In genomic region chrX:5754837-5755828, dm6 we compare ENCODE assay signal across 5 fruit fly cellular contexts.
TF ChIP-seq lines count a peak whose summit lies in the region.

lin-52 (minus strand) TSS chrX:5754958.
CG15771 (plus strand) TSS chrX:5755574.

TF ChIP-seq in whole organism, adult, 20 proteins besides CTCF, POLR2A, EP300 and RAD21 (continued from another document):
- TF ChIP-seq CG1620 (GFP tag; optimal IDR thresholded peaks at IDR 0.05; lab: Kevin White, UChicago) (peak; percentile 92), CG12768 (GFP tag; optimal IDR thresholded peaks at IDR 0.05; lab: Kevin White, UChicago) (peak; percentile 95), CG7045 (GFP tag; optimal IDR thresholded peaks at IDR 0.05; lab: Kevin White, UChicago) (peak; percentile 94)

TF ChIP-seq in whole organism, embryonic, 481 proteins besides CTCF, POLR2A, EP300 and RAD21 (continued from another document and continues in another):
- TF ChIP-seq lola (GFP tag; optimal IDR thresholded peaks at IDR 0.05; lab: Kevin White, UChicago) = peak in 1 of 3 experiments; percentile 92
- TF ChIP-seq HmgD (GFP tag; optimal IDR thresholded peaks at IDR 0.05; lab: Kevin White, UChicago) = peak; percentile 43
- peak; percentile 95 for TF ChIP-seq Max (GFP tag; optimal IDR thresholded peaks at IDR 0.05; lab: Kevin White, UChicago)
- TF ChIP-seq CG7271 (tag; optimal IDR thresholded peaks at IDR 0.05; lab: Kevin White, UChicago) = no peak
- peak; percentile 91 for TF ChIP-seq Six4 (GFP tag; optimal IDR thresholded peaks at IDR 0.05; lab: Kevin White, UChicago)
- no peak for TF ChIP-seq fru (optimal IDR thresholded peaks at IDR 0.05; lab: Kevin White, UChicago)
- TF ChIP-seq CG4424 (GFP tag; optimal IDR thresholded peaks at IDR 0.05; lab: Kevin White, UChicago) = peak; percentile 92
- TF ChIP-seq twi (tag; optimal IDR thresholded peaks at IDR 0.05; lab: Kevin White, UChicago) = peak; percentile 91
- peak; percentile 91 for TF ChIP-seq jigr1 (GFP tag; IDR thresholded peaks at IDR 0.05; lab: Robert Waterston, UW)
- TF ChIP-seq CG10321 (GFP tag; IDR thresholded peaks at IDR 0.05; lab: Robert Waterston, UW) = peak; percentile 90
- peak; percentile 88; the same call in 2 of the 4 replicates for TF ChIP-seq chinmo (GFP tag; IDR thresholded peaks at IDR 0.05; lab: Robert Waterston, UW; ENCODE audit: partially characterized antibody)
- peak; percentile 92 for TF ChIP-seq CG12104 (GFP tag; optimal IDR thresholded peaks at IDR 0.05; lab: Kevin White, UChicago)
- peak; percentile 96 for TF ChIP-seq CG9215 (GFP tag; IDR thresholded peaks at IDR 0.05; lab: Robert Waterston, UW)
- TF ChIP-seq fd96Cb (tag; optimal IDR thresholded peaks at IDR 0.05; lab: Kevin White, UChicago) = peak; percentile 92
- peak; percentile 96 for TF ChIP-seq CG8924 (tag; optimal IDR thresholded peaks at IDR 0.05; lab: Kevin White, UChicago)
- TF ChIP-seq CrebB (tag; optimal IDR thresholded peaks at IDR 0.05; lab: Kevin White, UChicago) = peak; percentile 88
- peak; percentile 74 for TF ChIP-seq MBD-R2 (GFP tag; IDR thresholded peaks at IDR 0.05; lab: Robert Waterston, UW)
- TF ChIP-seq CG10979 (tag; optimal IDR thresholded peaks at IDR 0.05; lab: Kevin White, UChicago) = peak; percentile 94
- TF ChIP-seq D (optimal IDR thresholded peaks at IDR 0.05; lab: Kevin White, UChicago) = no peak
- TF ChIP-seq D (GFP tag; optimal IDR thresholded peaks at IDR 0.05; lab: Kevin White, UChicago) = peak; percentile 94
- TF ChIP-seq luna (GFP tag; optimal IDR thresholded peaks at IDR 0.05; lab: Kevin White, UChicago) = no peak
- peak; percentile 97 for TF ChIP-seq Atf6 (GFP tag; IDR thresholded peaks at IDR 0.05; lab: Robert Waterston, UW)
- TF ChIP-seq CG1603 (tag; optimal IDR thresholded peaks at IDR 0.05; lab: Kevin White, UChicago) = peak; percentile 85
- TF ChIP-seq grau (tag; optimal IDR thresholded peaks at IDR 0.05; lab: Kevin White, UChicago) = peak; percentile 95
- TF ChIP-seq CG11456 (GFP tag; IDR thresholded peaks at IDR 0.05; lab: Robert Waterston, UW) = peak; percentile 93
- no peak for TF ChIP-seq Tbp (GFP tag; optimal IDR thresholded peaks at IDR 0.05; lab: Kevin White, UChicago)
- peak; percentile 94 for TF ChIP-seq ara (GFP tag; IDR thresholded peaks at IDR 0.05; lab: Robert Waterston, UW)
- peak; percentile 92 for TF ChIP-seq tin (GFP tag; optimal IDR thresholded peaks at IDR 0.05; lab: Kevin White, UChicago)
- TF ChIP-seq Mad (GFP tag; optimal IDR thresholded peaks at IDR 0.05; lab: Kevin White, UChicago) = peak; percentile 82
- TF ChIP-seq ato (GFP tag; IDR thresholded peaks at IDR 0.05; lab: Robert Waterston, UW; ENCODE audit: partially characterized antibody) = 0 out of 2 replicates have a peak, but pooled peaks have one; percentile 32
- peak; percentile 38 for TF ChIP-seq CG12744 (GFP tag; optimal IDR thresholded peaks at IDR 0.05; lab: Kevin White, UChicago)

TF ChIP-seq in whole organism, prepupa, 60 proteins besides CTCF, POLR2A, EP300 and RAD21 (continued from another document and continues in another):
- TF ChIP-seq cyc (GFP tag; optimal IDR thresholded peaks at IDR 0.05; lab: Kevin White, UChicago) (peak; percentile 92), CG6792 (GFP tag; optimal IDR thresholded peaks at IDR 0.05; lab: Kevin White, UChicago) (peak; percentile 96), Sox14 (GFP tag; optimal IDR thresholded peaks at IDR 0.05; lab: Kevin White, UChicago) (peak; percentile 91), spab (GFP tag; optimal IDR thresholded peaks at IDR 0.05; lab: Kevin White, UChicago) (peak; percentile 93), fd85E (GFP tag; optimal IDR thresholded peaks at IDR 0.05; lab: Kevin White, UChicago) (peak; percentile 89), pdm3 (GFP tag; optimal IDR thresholded peaks at IDR 0.05; lab: Kevin White, UChicago) (peak; percentile 96), Eip93F (GFP tag; optimal IDR thresholded peaks at IDR 0.05; lab: Kevin White, UChicago) (peak; percentile 94), CG11294 (GFP tag; IDR thresholded peaks at IDR 0.05; lab: Robert Waterston, UW) (peak; percentile 93), CG11762 (GFP tag; optimal IDR thresholded peaks at IDR 0.05; lab: Kevin White, UChicago; ENCODE audit: insufficient read depth) (peak; percentile 95), Eip75B (GFP tag; optimal IDR thresholded peaks at IDR 0.05; lab: Kevin White, UChicago) (peak; percentile 94), Gug (GFP tag; IDR thresholded peaks at IDR 0.05; lab: Robert Waterston, UW) (peak; percentile 95), Sox15 (GFP tag; optimal IDR thresholded peaks at IDR 0.05; lab: Kevin White, UChicago) (peak; percentile 95), CG6854 (GFP tag; optimal IDR thresholded peaks at IDR 0.05; lab: Kevin White, UChicago) (peak; percentile 96), ss (GFP tag; optimal IDR thresholded peaks at IDR 0.05; lab: Kevin White, UChicago) (peak; percentile 96 to 97), CG8319 (GFP tag; optimal IDR thresholded peaks at IDR 0.05; lab: Kevin White, UChicago) (peak; percentile 88), dsx (GFP tag; optimal IDR thresholded peaks at IDR 0.05; lab: Kevin White, UChicago; ENCODE audit: poor library complexity, severe bottlenecking) (peak; percentile 92), CG4318 (GFP tag; optimal IDR thresholded peaks at IDR 0.05; lab: Kevin White, UChicago) (peak; percentile 94), svp (GFP tag; lab: Kevin White, UChicago) (peak; percentile 97), fkh (GFP tag; optimal IDR thresholded peaks at IDR 0.05; lab: Kevin White, UChicago) (peak; percentile 98), Hr4 (GFP tag; optimal IDR thresholded peaks at IDR 0.05; lab: Kevin White, UChicago) (peak; percentile 93), CG31627 (GFP tag; optimal IDR thresholded peaks at IDR 0.05; lab: Kevin White, UChicago) (peak; percentile 92), lz (GFP tag; optimal IDR thresholded peaks at IDR 0.05; lab: Kevin White, UChicago) (peak; percentile 95), esn (GFP tag; optimal IDR thresholded peaks at IDR 0.05; lab: Kevin White, UChicago) (peak; percentile 96), CG16779 (tag; optimal IDR thresholded peaks at IDR 0.05; lab: Kevin White, UChicago) (peak; percentile 93), CG32006 (GFP tag; optimal IDR thresholded peaks at IDR 0.05; lab: Kevin White, UChicago) (peak; percentile 97), CG10631 (GFP tag; optimal IDR thresholded peaks at IDR 0.05; lab: Kevin White, UChicago) (peak; percentile 95), CG11902 (GFP tag; optimal IDR thresholded peaks at IDR 0.05; lab: Kevin White, UChicago) (peak; percentile 89), dac (GFP tag; optimal IDR thresholded peaks at IDR 0.05; lab: Kevin White, UChicago) (peak; percentile 96), CG8119 (GFP tag; IDR thresholded peaks at IDR 0.05; lab: Robert Waterston, UW) (peak; percentile 98), CG7368 (GFP tag; optimal IDR thresholded peaks at IDR 0.05; lab: Kevin White, UChicago) (peak; percentile 91), net (GFP tag; optimal IDR thresholded peaks at IDR 0.05; lab: Kevin White, UChicago) (peak; percentile 95), CG3032 (tag; optimal IDR thresholded peaks at IDR 0.05; lab: Kevin White, UChicago) (peak; percentile 96), CG15336 (GFP tag; IDR thresholded peaks at IDR 0.05; lab: Robert Waterston, UW) (peak; percentile 98)

TF ChIP-seq in whole organism, pupa, 21 proteins besides CTCF, POLR2A, EP300 and RAD21 (continued from another document):
- TF ChIP-seq CG8301 (tag; optimal IDR thresholded peaks at IDR 0.05; lab: Kevin White, UChicago) = peak; percentile 96

TF ChIP-seq in whole organism, wandering third instar larva, 38 proteins besides CTCF, POLR2A, EP300 and RAD21 (continued from another document):
- TF ChIP-seq psq (GFP tag; optimal IDR thresholded peaks at IDR 0.05; lab: Kevin White, UChicago) = peak; percentile 96
- no peak for TF ChIP-seq pan (optimal IDR thresholded peaks at IDR 0.05; lab: Kevin White, UChicago)
- peak; percentile 97 for TF ChIP-seq Sp1 (GFP tag; optimal IDR thresholded peaks at IDR 0.05; lab: Kevin White, UChicago)
- peak; percentile 90 for TF ChIP-seq sage (GFP tag; optimal IDR thresholded peaks at IDR 0.05; lab: Kevin White, UChicago)
- TF ChIP-seq dmrt93B (GFP tag; optimal IDR thresholded peaks at IDR 0.05; lab: Kevin White, UChicago) = peak; percentile 96
- peak; percentile 93 for TF ChIP-seq rgr (GFP tag; optimal IDR thresholded peaks at IDR 0.05; lab: Kevin White, UChicago)
- peak in 1 of 2 experiments; percentile 96 for TF ChIP-seq foxo (GFP tag; optimal IDR thresholded peaks at IDR 0.05; lab: Kevin White, UChicago)
- TF ChIP-seq Jra (GFP tag; optimal IDR thresholded peaks at IDR 0.05; lab: Kevin White, UChicago) = peak; percentile 81
- TF ChIP-seq Hr83 (GFP tag; optimal IDR thresholded peaks at IDR 0.05; lab: Kevin White, UChicago; ENCODE audit: poor library complexity, severe bottlenecking) = peak; percentile 95
- TF ChIP-seq usp (GFP tag; optimal IDR thresholded peaks at IDR 0.05; lab: Kevin White, UChicago) = no peak
- TF ChIP-seq CG9705 (GFP tag; optimal IDR thresholded peaks at IDR 0.05; lab: Kevin White, UChicago) = peak; percentile 95
- TF ChIP-seq woc (GFP tag; optimal IDR thresholded peaks at IDR 0.05; lab: Kevin White, UChicago) = peak; percentile 92
- TF ChIP-seq dsf (GFP tag; optimal IDR thresholded peaks at IDR 0.05; lab: Kevin White, UChicago; ENCODE audit: borderline replicate concordance) = peak; percentile 37
- peak; percentile 80 for TF ChIP-seq Dif (GFP tag; optimal IDR thresholded peaks at IDR 0.05; lab: Kevin White, UChicago; ENCODE audit: partially characterized antibody)
- peak; percentile 95 for TF ChIP-seq Rel (GFP tag; optimal IDR thresholded peaks at IDR 0.05; lab: Kevin White, UChicago)
- TF ChIP-seq Rel (tag; optimal IDR thresholded peaks at IDR 0.05; lab: Kevin White, UChicago) = peak; percentile 85
- TF ChIP-seq OdsH (GFP tag; optimal IDR thresholded peaks at IDR 0.05; lab: Kevin White, UChicago) = peak; percentile 93
